Worm (Caenorhabditis elegans): Measurements from ENCODE around the gene C13F10.1.
A peak's percentile ranks its signal among the peaks of the same experiment; 100 is the strongest.

Gene C13F10.1

ce11 chrV:7223941-7224340 is at the start of gene C13F10.1:
Gene C13F10.1 (plus strand): TSS chrV:7224078.
- no peak for TF ChIP-seq pqm-1 (tag; optimal IDR thresholded peaks at IDR 0.05)
- TF ChIP-seq rnt-1 (tag; optimal IDR thresholded peaks at IDR 0.05), result peak; percentile 31
- no peak for TF ChIP-seq hlh-8 (tag; optimal IDR thresholded peaks at IDR 0.05)
- peak; percentile 22 for TF ChIP-seq nfya-1 (tag; optimal IDR thresholded peaks at IDR 0.05)
- TF ChIP-seq hlh-6 (tag; optimal IDR thresholded peaks at IDR 0.05), result no peak
- TF ChIP-seq ceh-18 (tag; optimal IDR thresholded peaks at IDR 0.05), result no peak
- TF ChIP-seq unc-55 (GFP tag; optimal IDR thresholded peaks at IDR 0.05), result peak; percentile 82
- TF ChIP-seq ceh-34 (tag; optimal IDR thresholded peaks at IDR 0.05), result peak; percentile 26
- no peak for TF ChIP-seq lin-11 (tag; optimal IDR thresholded peaks at IDR 0.05)
- peak; percentile 46 for TF ChIP-seq unc-42 (tag; optimal IDR thresholded peaks at IDR 0.05)
- peak; percentile 38 for TF ChIP-seq ceh-48 (tag; optimal IDR thresholded peaks at IDR 0.05)
- no peak for TF ChIP-seq ttx-3 (tag; optimal IDR thresholded peaks at IDR 0.05)
- no peak for TF ChIP-seq fkh-6 (tag; optimal IDR thresholded peaks at IDR 0.05)
- TF ChIP-seq pag-3 (tag; optimal IDR thresholded peaks at IDR 0.05; ENCODE audit: borderline replicate concordance), result no peak
- TF ChIP-seq ceh-31 (tag; optimal IDR thresholded peaks at IDR 0.05), result peak; percentile 16

ce11 chrV:7175201-7175600 is 48.7 kb upstream of the C13F10.1 start, which contains the start of gene lgc-39:
Gene lgc-39 (plus strand): TSS chrV:7175501.
- no peak for TF ChIP-seq ceh-6 (GFP tag; optimal IDR thresholded peaks at IDR 0.05)
- TF ChIP-seq pat-9 (tag; optimal IDR thresholded peaks at IDR 0.05), result no peak
- no peak for TF ChIP-seq madf-2 (tag; optimal IDR thresholded peaks at IDR 0.05)
- TF ChIP-seq odd-2 (tag; optimal IDR thresholded peaks at IDR 0.05), result no peak
- no peak for TF ChIP-seq sox-2 (GFP tag; IDR thresholded peaks at IDR 0.05)
- no peak for TF ChIP-seq ceh-24 (tag; optimal IDR thresholded peaks at IDR 0.05)
- TF ChIP-seq ceh-2 (tag; optimal IDR thresholded peaks at IDR 0.05), result no peak
- TF ChIP-seq ceh-34 (tag; optimal IDR thresholded peaks at IDR 0.05), result no peak
- no peak for TF ChIP-seq ceh-45 (GFP tag; IDR thresholded peaks at IDR 0.05)

ce11 chrV:7178843-7179242 is 45.0 kb upstream of the C13F10.1 start, which contains the start of gene cpsf-2:
Gene cpsf-2 (plus strand): TSS chrV:7179172.
- no peak for TF ChIP-seq ceh-6 (GFP tag; optimal IDR thresholded peaks at IDR 0.05)
- TF ChIP-seq mec-3 (tag; optimal IDR thresholded peaks at IDR 0.05; ENCODE audit: borderline replicate concordance), result no peak
- no peak for TF ChIP-seq madf-2 (tag; optimal IDR thresholded peaks at IDR 0.05)
- no peak for TF ChIP-seq pat-9 (tag; optimal IDR thresholded peaks at IDR 0.05)
- TF ChIP-seq eyg-1 (tag; optimal IDR thresholded peaks at IDR 0.05), result no peak

ce11 chrV:7184549-7184948 is 39.3 kb upstream of the C13F10.1 start, which contains the start of gene pitr-5:
Gene pitr-5 (plus strand): TSS chrV:7184849.
- TF ChIP-seq pag-3 (tag; optimal IDR thresholded peaks at IDR 0.05; ENCODE audit: borderline replicate concordance) (no peak), elt-4 (tag; optimal IDR thresholded peaks at IDR 0.05) (no peak), ets-4 (tag; optimal IDR thresholded peaks at IDR 0.05) (no peak), tbx-7 (tag; optimal IDR thresholded peaks at IDR 0.05) (no peak), zip-5 (tag; optimal IDR thresholded peaks at IDR 0.05) (no peak), hlh-13 (GFP tag; optimal IDR thresholded peaks at IDR 0.05) (no peak)

- TF ChIP-seq fkh-10 (GFP tag; optimal IDR thresholded peaks at IDR 0.05) (no peak), C38D4.7 (GFP tag; optimal IDR thresholded peaks at IDR 0.05) (no peak), pros-1 (tag; optimal IDR thresholded peaks at IDR 0.05) (no peak), sox-4 (tag; optimal IDR thresholded peaks at IDR 0.05) (no peak), ceh-22 (tag; optimal IDR thresholded peaks at IDR 0.05) (no peak), madf-2 (tag; optimal IDR thresholded peaks at IDR 0.05) (no peak), hlh-6 (tag; optimal IDR thresholded peaks at IDR 0.05) (no peak)
These were observed 37.3 kb upstream of the C13F10.1 start for ce11 chrV:7186599-7186998.
